Fruit fly (Drosophila melanogaster) whole organism, prepupa: ENCODE results near the gene mab-21.
A peak's percentile ranks its signal among the peaks of the same experiment; 100 is the strongest.

Experiments used
- Blimp-1 ChIP-seq: fragments of 200-800 bp; sonication (Bioruptor generic); optimal IDR thresholded peaks from 3 replicates; lab custom pipeline; 2017; ENCODE audit warnings: missing biosample characterization, missing genetic modification characterization, mild to moderate bottlenecking, moderate library complexity, missing genetic modification reagents
- CG10631 ChIP-seq: fragments of 200-800 bp; sonication (Bioruptor generic); optimal IDR thresholded peaks from 2 replicates; lab custom pipeline; 2016; ENCODE audit warnings: missing biosample characterization, missing genetic modification characterization
- CG10669 ChIP-seq: fragments of 200-800 bp; sonication (Bioruptor generic); optimal IDR thresholded peaks from 3 replicates; lab custom pipeline; 2018; ENCODE audit warnings: missing biosample characterization, mild to moderate bottlenecking, missing genetic modification characterization, moderate library complexity
- CG11762 ChIP-seq: fragments of 200-800 bp; sonication (Bioruptor generic); optimal IDR thresholded peaks from 3 replicates; lab custom pipeline; 2016; ENCODE audit warnings: missing biosample characterization, missing genetic modification characterization; ENCODE audit not compliant: insufficient read depth
- CG11902 ChIP-seq: fragments of 200-800 bp; sonication (Bioruptor generic); optimal IDR thresholded peaks from 3 replicates; lab custom pipeline; 2016; ENCODE audit warnings: missing biosample characterization, missing genetic modification characterization
- CG15336 ChIP-seq: fragments of 200-800 bp; sonication (Bioruptor generic); IDR thresholded peaks from 2 replicates; pipeline ENCODE4 v1.3.6; 2022; ENCODE audit warnings: missing biosample characterization, missing genetic modification characterization
- CG1621 ChIP-seq: fragments of 200-800 bp; sonication (Bioruptor generic); optimal IDR thresholded peaks from 3 replicates; lab custom pipeline; 2018; ENCODE audit warnings: missing biosample characterization, mild to moderate bottlenecking, missing genetic modification characterization
- CG16779 ChIP-seq: fragments of 200-800 bp; sonication (Bioruptor generic); optimal IDR thresholded peaks from 3 replicates; lab custom pipeline; 2017; ENCODE audit warnings: missing biosample characterization, mild to moderate bottlenecking, missing genetic modification characterization
- CG3032 ChIP-seq: fragments of 200-800 bp; optimal IDR thresholded peaks from 2 replicates; lab custom pipeline; 2019; ENCODE audit warnings: missing biosample characterization, mild to moderate bottlenecking, missing genetic modification characterization, moderate library complexity
- CG31627 ChIP-seq: fragments of 200-800 bp; sonication (Bioruptor generic); optimal IDR thresholded peaks from 3 replicates; lab custom pipeline; 2016; ENCODE audit warnings: missing biosample characterization, missing genetic modification characterization
- CG32006 ChIP-seq: fragments of 200-800 bp; sonication (Bioruptor generic); optimal IDR thresholded peaks from 3 replicates; lab custom pipeline; 2017; ENCODE audit warnings: missing biosample characterization, mild to moderate bottlenecking, missing genetic modification characterization
- CG34406 ChIP-seq: fragments of 200-800 bp; sonication (Bioruptor generic); optimal IDR thresholded peaks from 3 replicates; lab custom pipeline; 2016; ENCODE audit warnings: missing biosample characterization, missing genetic modification characterization
- CG3919 ChIP-seq: fragments of 200-800 bp; sonication (Bioruptor generic); optimal IDR thresholded peaks from 3 replicates; lab custom pipeline; 2016; ENCODE audit warnings: missing biosample characterization, missing genetic modification characterization
- CG4318 ChIP-seq: fragments of 200-800 bp; sonication (Bioruptor generic); optimal IDR thresholded peaks from 3 replicates; lab custom pipeline; 2017; ENCODE audit warnings: missing biosample characterization, mild to moderate bottlenecking, missing genetic modification characterization
- CG6163 ChIP-seq: fragments of 200-800 bp; sonication (Bioruptor generic); IDR thresholded peaks from 3 replicates; pipeline ENCODE4 v1.3.6; 2022; ENCODE audit warnings: missing biosample characterization, missing genetic modification characterization
- CG6276 ChIP-seq: fragments of 200-800 bp; sonication (Bioruptor generic); optimal IDR thresholded peaks from 2 replicates; lab custom pipeline; 2017; ENCODE audit warnings: missing biosample characterization, mild to moderate bottlenecking, missing genetic modification characterization
- CG6792 ChIP-seq: fragments of 200-800 bp; sonication (Bioruptor generic); optimal IDR thresholded peaks from 3 replicates; lab custom pipeline; 2016; ENCODE audit warnings: missing biosample characterization, missing genetic modification characterization
- CG6808 ChIP-seq: fragments of 200-800 bp; sonication (Bioruptor generic); optimal IDR thresholded peaks from 3 replicates; lab custom pipeline; 2017; ENCODE audit warnings: missing biosample characterization, missing genetic modification characterization, mild to moderate bottlenecking, moderate library complexity, missing genetic modification reagents
- CG6854 ChIP-seq: fragments of 200-800 bp; sonication (Bioruptor generic); optimal IDR thresholded peaks from 2 replicates; lab custom pipeline; 2017; ENCODE audit warnings: missing biosample characterization, mild to moderate bottlenecking, missing genetic modification characterization
- CG7368 ChIP-seq: fragments of 200-800 bp; sonication (Bioruptor generic); optimal IDR thresholded peaks from 3 replicates; lab custom pipeline; 2016; ENCODE audit warnings: missing biosample characterization, missing genetic modification characterization
- CG8119 ChIP-seq: fragments of 200-800 bp; sonication (Bioruptor generic); IDR thresholded peaks from 3 replicates; pipeline ENCODE4 v1.3.6; 2022; ENCODE audit warnings: missing biosample characterization, missing genetic modification characterization
- CG8632 ChIP-seq: fragments of 200-800 bp; sonication (Bioruptor generic); optimal IDR thresholded peaks from 3 replicates; lab custom pipeline; 2016; ENCODE audit warnings: missing biosample characterization, missing genetic modification characterization
- CG9139 ChIP-seq: fragments of 200-800 bp; sonication (Bioruptor generic); optimal IDR thresholded peaks from 3 replicates; lab custom pipeline; 2017; ENCODE audit warnings: missing biosample characterization, mild to moderate bottlenecking, missing genetic modification characterization
- Eip78C ChIP-seq: fragments of 200-800 bp; sonication (Bioruptor generic); peaks from one replicate; lab custom pipeline; 2016; ENCODE audit warnings: missing biosample characterization, missing genetic modification characterization
- Eip93F ChIP-seq: fragments of 200-800 bp; sonication (Bioruptor generic); optimal IDR thresholded peaks from 2 replicates; lab custom pipeline; 2016; ENCODE audit warnings: missing biosample characterization, mild to moderate bottlenecking, missing genetic modification characterization
- Ets21C ChIP-seq: fragments of 200-800 bp; sonication (Bioruptor generic); optimal IDR thresholded peaks from 3 replicates; lab custom pipeline; 2016; ENCODE audit warnings: missing biosample characterization, missing genetic modification characterization
- Gug ChIP-seq: fragments of 200-800 bp; sonication (Bioruptor generic); IDR thresholded peaks from 2 replicates; pipeline ENCODE4 v1.3.6; 2022; ENCODE audit warnings: missing biosample characterization, missing genetic modification characterization
- Hr38 ChIP-seq: sonication (Bioruptor generic); optimal IDR thresholded peaks from 2 replicates; lab custom pipeline; 2016; ENCODE audit warnings: missing biosample characterization, missing genetic modification characterization
- Hr39 ChIP-seq: fragments of 200-800 bp; sonication (Bioruptor generic); optimal IDR thresholded peaks from 2 replicates; lab custom pipeline; 2016; ENCODE audit warnings: missing biosample characterization, missing genetic modification characterization
- Hr4 ChIP-seq: fragments of 200-800 bp; sonication (Bioruptor generic); optimal IDR thresholded peaks from 3 replicates; lab custom pipeline; 2016; ENCODE audit warnings: missing biosample characterization, missing genetic modification characterization
- Lpt ChIP-seq: fragments of 200-800 bp; sonication (Bioruptor generic); optimal IDR thresholded peaks from 3 replicates; lab custom pipeline; 2016; ENCODE audit warnings: missing biosample characterization, missing genetic modification characterization
- Met ChIP-seq: fragments of 200-800 bp; sonication (Bioruptor generic); optimal IDR thresholded peaks from 3 replicates; lab custom pipeline; 2016; ENCODE audit warnings: missing biosample characterization, missing genetic modification characterization
- OdsH ChIP-seq: fragments of 200-800 bp; sonication (Bioruptor generic); optimal IDR thresholded peaks from 3 replicates; lab custom pipeline; 2016; ENCODE audit warnings: missing biosample characterization, missing genetic modification characterization
- Smox ChIP-seq: fragments of 200-800 bp; sonication (Bioruptor generic); optimal IDR thresholded peaks from 3 replicates; lab custom pipeline; 2016; ENCODE audit warnings: missing biosample characterization, missing genetic modification characterization
- Sox102F ChIP-seq: fragments of 200-800 bp; sonication (Bioruptor generic); optimal IDR thresholded peaks from 2 replicates; lab custom pipeline; 2016; ENCODE audit warnings: missing biosample characterization, mild to moderate bottlenecking, missing genetic modification characterization
- Sox14 ChIP-seq: fragments of 200-800 bp; sonication (Bioruptor generic); optimal IDR thresholded peaks from 3 replicates; lab custom pipeline; 2016; ENCODE audit warnings: missing biosample characterization, missing genetic modification characterization
- achi ChIP-seq: fragments of 200-800 bp; sonication (Bioruptor generic); optimal IDR thresholded peaks from 3 replicates; lab custom pipeline; 2016; ENCODE audit warnings: missing biosample characterization, missing genetic modification characterization
- acj6 ChIP-seq: fragments of 200-800 bp; sonication (Bioruptor generic); optimal IDR thresholded peaks from 3 replicates; lab custom pipeline; 2016; ENCODE audit warnings: missing biosample characterization, missing genetic modification characterization
- cyc ChIP-seq: fragments of 200-800 bp; sonication (Bioruptor generic); optimal IDR thresholded peaks from 3 replicates; lab custom pipeline; 2016; ENCODE audit warnings: missing biosample characterization, missing genetic modification characterization
- dac ChIP-seq: fragments of 200-800 bp; sonication (Bioruptor generic); optimal IDR thresholded peaks from 2 replicates; lab custom pipeline; 2017; ENCODE audit warnings: missing biosample characterization, mild to moderate bottlenecking, missing genetic modification characterization
- dsx ChIP-seq: fragments of 200-800 bp; optimal IDR thresholded peaks from 3 replicates; lab custom pipeline; 2019; ENCODE audit warnings: missing biosample characterization, mild to moderate bottlenecking, missing genetic modification characterization, moderate library complexity; ENCODE audit not compliant: poor library complexity, severe bottlenecking
- esn ChIP-seq: fragments of 200-800 bp; sonication (Bioruptor generic); optimal IDR thresholded peaks from 2 replicates; lab custom pipeline; 2016; ENCODE audit warnings: missing biosample characterization, mild to moderate bottlenecking, missing genetic modification characterization, moderate library complexity
- fd59A ChIP-seq: fragments of 200-800 bp; sonication (Bioruptor generic); optimal IDR thresholded peaks from 2 replicates; lab custom pipeline; 2017; ENCODE audit warnings: missing biosample characterization, mild to moderate bottlenecking, missing genetic modification characterization, missing genetic modification reagents
- fd85E ChIP-seq: fragments of 200-800 bp; sonication (Bioruptor generic); optimal IDR thresholded peaks from 3 replicates; lab custom pipeline; 2016; ENCODE audit warnings: missing biosample characterization, missing genetic modification characterization
- fkh ChIP-seq: fragments of 200-800 bp; sonication (Bioruptor generic); optimal IDR thresholded peaks from 3 replicates; lab custom pipeline; 2017; ENCODE audit warnings: missing biosample characterization, mild to moderate bottlenecking, missing genetic modification characterization, moderate library complexity
- net ChIP-seq: fragments of 200-800 bp; sonication (Bioruptor generic); optimal IDR thresholded peaks from 3 replicates; lab custom pipeline; 2016; ENCODE audit warnings: missing biosample characterization, missing genetic modification characterization
- pdm3 ChIP-seq: fragments of 200-800 bp; sonication (Bioruptor generic); optimal IDR thresholded peaks from 3 replicates; lab custom pipeline; 2016; ENCODE audit warnings: missing biosample characterization, missing genetic modification characterization
- salr ChIP-seq, 2 experiments: fragments of 200-800 bp; sonication (Bioruptor generic); optimal IDR thresholded peaks; 3 replicates each; lab custom pipeline; 2016 to 2018; ENCODE audit warnings: missing biosample characterization in 2 of 2, missing genetic modification characterization in 2 of 2, mild to moderate bottlenecking in 1 of 2
- spab ChIP-seq: fragments of 200-800 bp; sonication (Bioruptor generic); optimal IDR thresholded peaks from 2 replicates; lab custom pipeline; 2017; ENCODE audit warnings: missing biosample characterization, mild to moderate bottlenecking, missing genetic modification characterization, missing genetic modification reagents
- ss ChIP-seq, 2 experiments: fragments of 200-800 bp; sonication (Bioruptor generic); optimal IDR thresholded peaks; 2 replicates in 1 of 2; 3 replicates in 1 of 2; lab custom pipeline; 2017 to 2018; ENCODE audit warnings: mild to moderate bottlenecking in 2 of 2, missing biosample characterization in 2 of 2, missing genetic modification characterization in 2 of 2, moderate library complexity in 1 of 2
- svp ChIP-seq: fragments of 200-800 bp; sonication (Bioruptor generic); peaks from one replicate; lab custom pipeline; 2016; ENCODE audit warnings: missing biosample characterization, missing genetic modification characterization
- topi ChIP-seq: fragments of 200-800 bp; sonication (Bioruptor generic); optimal IDR thresholded peaks from 3 replicates; lab custom pipeline; 2016; ENCODE audit warnings: missing biosample characterization, missing genetic modification characterization
- vri ChIP-seq: fragments of 200-800 bp; sonication (Bioruptor generic); optimal IDR thresholded peaks from 3 replicates; lab custom pipeline; 2016; ENCODE audit warnings: missing biosample characterization, mild to moderate bottlenecking, missing genetic modification characterization

mab-21 gene

dm6 chrX:5977113-5977512 lies 35.9 kb downstream of the mab-21 start:
- TF ChIP-seq acj6, result no peak
- peak; percentile 43 for TF ChIP-seq CG15336
- no peak for TF ChIP-seq vri (GFP tag; lab: Kevin White, UChicago)
- TF ChIP-seq pdm3 (GFP tag; lab: Kevin White, UChicago), result no peak
- TF ChIP-seq Sox14 (GFP tag; lab: Kevin White, UChicago), result no peak
- TF ChIP-seq dsx, result no peak
- TF ChIP-seq Met, result no peak
- no peak for TF ChIP-seq topi (GFP tag; lab: Kevin White, UChicago)
- TF ChIP-seq fd59A (GFP tag; lab: Kevin White, UChicago), result no peak
- peak; percentile 29 for TF ChIP-seq dac (GFP tag; lab: Kevin White, UChicago)
- no peak for TF ChIP-seq Eip93F
- TF ChIP-seq spab (GFP tag; lab: Kevin White, UChicago), result no peak
- TF ChIP-seq Eip78C (GFP tag; lab: Kevin White, UChicago), result peak; percentile 54
- TF ChIP-seq Sox102F (GFP tag; lab: Kevin White, UChicago), result no peak
- TF ChIP-seq Lpt (GFP tag; lab: Kevin White, UChicago), result no peak
- TF ChIP-seq Hr39 (GFP tag; lab: Kevin White, UChicago), result no peak
- TF ChIP-seq CG10631 (GFP tag; lab: Kevin White, UChicago), result no peak
- TF ChIP-seq cyc (GFP tag; lab: Kevin White, UChicago), result no peak
- TF ChIP-seq CG9139, result no peak
- TF ChIP-seq CG10669, result no peak
- no peak for TF ChIP-seq CG16779 (tag; lab: Kevin White, UChicago)
- peak; percentile 40 for TF ChIP-seq Hr4
- TF ChIP-seq CG4318 (GFP tag; lab: Kevin White, UChicago), result peak; percentile 29
- TF ChIP-seq Ets21C (GFP tag; lab: Kevin White, UChicago), result no peak
- no peak for TF ChIP-seq esn (GFP tag; lab: Kevin White, UChicago)
- TF ChIP-seq CG34406 (GFP tag; lab: Kevin White, UChicago), result no peak
- TF ChIP-seq net (GFP tag; lab: Kevin White, UChicago), result no peak
- TF ChIP-seq CG3032 (tag; lab: Kevin White, UChicago), result no peak
- no peak for TF ChIP-seq CG31627 (GFP tag; lab: Kevin White, UChicago)
- TF ChIP-seq CG11902, result no peak
- TF ChIP-seq achi (GFP tag; lab: Kevin White, UChicago), result no peak
- TF ChIP-seq OdsH (GFP tag; lab: Kevin White, UChicago), result peak; percentile 15
- peak; percentile 56; the same call in 2 of the 3 replicates for TF ChIP-seq CG8119 (GFP tag; lab: Robert Waterston, UW)
- TF ChIP-seq CG6792 (GFP tag; lab: Kevin White, UChicago), result no peak
- TF ChIP-seq CG1621 (tag; lab: Kevin White, UChicago), result no peak
- TF ChIP-seq CG6163 (GFP tag; lab: Robert Waterston, UW), result peak; percentile 59
- no peak for TF ChIP-seq CG6854 (GFP tag; lab: Kevin White, UChicago)
- no peak for TF ChIP-seq Gug (GFP tag; lab: Robert Waterston, UW)
- no peak for TF ChIP-seq fd85E (GFP tag; lab: Kevin White, UChicago)
- no peak for TF ChIP-seq salr (GFP tag; optimal IDR thresholded peaks at IDR 0.05; lab: Kevin White, UChicago)
- no peak for TF ChIP-seq Blimp-1 (GFP tag; lab: Kevin White, UChicago)
- no peak for TF ChIP-seq fkh (GFP tag; lab: Kevin White, UChicago)
- no peak for TF ChIP-seq CG6808 (GFP tag; lab: Kevin White, UChicago)
- no peak for TF ChIP-seq CG7368
- no peak for TF ChIP-seq CG11762 (GFP tag; lab: Kevin White, UChicago)
- no peak for TF ChIP-seq CG3919 (GFP tag; lab: Kevin White, UChicago)
- peak; percentile 38 for TF ChIP-seq svp (GFP tag; lab: Kevin White, UChicago)
- no peak for TF ChIP-seq ss (GFP tag; optimal IDR thresholded peaks at IDR 0.05; lab: Kevin White, UChicago)
- TF ChIP-seq Smox (GFP tag; lab: Kevin White, UChicago), result no peak
- no peak for TF ChIP-seq Hr38 (GFP tag; lab: Kevin White, UChicago)
- TF ChIP-seq CG32006 (GFP tag; lab: Kevin White, UChicago), result peak; percentile 48
- no peak for TF ChIP-seq CG6276 (GFP tag; lab: Kevin White, UChicago)
- no peak for TF ChIP-seq CG8632 (GFP tag; lab: Kevin White, UChicago)
